Fruit fly (Drosophila melanogaster): ENCODE data around the gene Dci.

DNA sequence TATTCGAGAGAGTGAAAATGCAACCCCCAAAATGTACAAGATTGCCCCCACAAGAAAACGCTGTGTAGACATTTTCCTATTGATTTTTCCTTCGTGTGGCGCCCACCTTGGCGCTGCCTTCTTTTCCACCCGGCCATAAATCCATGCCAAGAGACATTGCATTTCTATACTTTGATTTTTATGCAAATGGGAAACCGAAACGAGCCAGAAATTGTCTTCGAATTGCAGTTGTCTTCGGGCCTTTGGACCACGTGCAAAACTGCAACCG is 41.7 kb upstream of the Dci start:
- TF ChIP-seq ovo (GFP tag; optimal IDR thresholded peaks at IDR 0.05), result no peak
- no peak for TF ChIP-seq Crg-1 (GFP tag; optimal IDR thresholded peaks at IDR 0.05)
- no peak for TF ChIP-seq Mnt (GFP tag; optimal IDR thresholded peaks at IDR 0.05)
- no peak for TF ChIP-seq CG11617 (GFP tag; optimal IDR thresholded peaks at IDR 0.05)
- TF ChIP-seq CG33017 (tag; optimal IDR thresholded peaks at IDR 0.05), result no peak
- TF ChIP-seq cic (GFP tag; optimal IDR thresholded peaks at IDR 0.05), result no peak
- TF ChIP-seq kay (GFP tag; ENCODE audit: borderline replicate concordance), result no peak

Measured in whole organism, adult.